Fruit fly (Drosophila melanogaster): Measurements from ENCODE around the gene Tmem43.

Gene Tmem43

dm6 chr3L:7954967-7955366 lies 40.0 kb upstream of the Tmem43 start (continued):
- no peak for TF ChIP-seq tna (GFP tag; IDR thresholded peaks at IDR 0.05; ENCODE audit: partially characterized antibody)
- 0 out of 2 replicates have a peak, but pooled peaks have one; percentile 9 for TF ChIP-seq CG11247 (GFP tag; IDR thresholded peaks at IDR 0.05)

DNA sequence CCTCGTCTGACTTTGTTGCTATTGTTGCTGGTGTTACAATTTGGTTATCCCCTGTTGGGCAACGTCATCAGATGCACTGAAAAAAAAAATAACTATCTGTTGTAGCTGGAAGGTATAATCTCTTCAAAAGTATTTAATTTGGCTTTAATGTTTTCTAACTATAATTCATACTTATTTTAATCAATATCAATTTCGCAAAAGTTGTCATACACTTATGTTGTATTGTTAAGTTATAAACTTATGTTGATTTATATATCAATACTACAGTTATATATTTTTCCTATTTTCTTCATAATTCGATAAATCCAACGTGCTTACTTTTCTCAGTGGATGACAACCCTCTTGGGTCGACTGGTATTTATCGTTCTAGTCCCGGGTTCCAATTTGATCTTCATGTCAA lies 38.8 kb upstream of the Tmem43 start:
- TF ChIP-seq CG14710 (tag; optimal IDR thresholded peaks at IDR 0.05) (peak; percentile 42), usp (GFP tag; optimal IDR thresholded peaks at IDR 0.05) (no peak), chif (GFP tag; optimal IDR thresholded peaks at IDR 0.05) (no peak), CG16815 (GFP tag; optimal IDR thresholded peaks at IDR 0.05) (no peak), amos (GFP tag; IDR thresholded peaks at IDR 0.05; ENCODE audit: partially characterized antibody) (no peak), run (tag; optimal IDR thresholded peaks at IDR 0.05) (no peak), CG30020 (tag; optimal IDR thresholded peaks at IDR 0.05) (no peak), tx (GFP tag; optimal IDR thresholded peaks at IDR 0.05) (no peak), Adf1 (GFP tag; IDR thresholded peaks at IDR 0.05) (no peak), Ptx1 (GFP tag; IDR thresholded peaks at IDR 0.05) (no peak), CG12155 (GFP tag; optimal IDR thresholded peaks at IDR 0.05) (no peak), CG4328 (GFP tag; optimal IDR thresholded peaks at IDR 0.05) (no peak), pb (GFP tag; optimal IDR thresholded peaks at IDR 0.05) (no peak), gem (tag; optimal IDR thresholded peaks at IDR 0.05) (peak; percentile 50), Ets65A (GFP tag) (no peak), gce (GFP tag; IDR thresholded peaks at IDR 0.05) (no peak), CG17385 (GFP tag; optimal IDR thresholded peaks at IDR 0.05) (no peak), Gug (GFP tag; IDR thresholded peaks at IDR 0.05) (no peak), phol (tag; optimal IDR thresholded peaks at IDR 0.05) (peak; percentile 32), dan (GFP tag; IDR thresholded peaks at IDR 0.05) (no peak), CG10565 (GFP tag; optimal IDR thresholded peaks at IDR 0.05) (no peak), Nf-YA (GFP tag; IDR thresholded peaks at IDR 0.05) (no peak), Atf3 (GFP tag; optimal IDR thresholded peaks at IDR 0.05) (no peak), bigmax (GFP tag; optimal IDR thresholded peaks at IDR 0.05) (no peak), CG1024 (GFP tag; IDR thresholded peaks at IDR 0.05) (no peak), lov (optimal IDR thresholded peaks at IDR 0.05) (no peak), lov (GFP tag; IDR thresholded peaks at IDR 0.05) (no peak), vvl (GFP tag; IDR thresholded peaks at IDR 0.05) (0 out of 2 replicates have a peak, but pooled peaks have one; percentile 28), Blimp-1 (GFP tag; optimal IDR thresholded peaks at IDR 0.05) (peak; percentile 5), HLH3B (GFP tag; IDR thresholded peaks at IDR 0.05) (no peak), odd (GFP tag; optimal IDR thresholded peaks at IDR 0.05) (no peak), CG9727 (GFP tag; optimal IDR thresholded peaks at IDR 0.05) (no peak), toy (GFP tag; IDR thresholded peaks at IDR 0.05) (no peak), YL-1 (GFP tag; optimal IDR thresholded peaks at IDR 0.05) (no peak), CkIIα-i1 (GFP tag; IDR thresholded peaks at IDR 0.05) (no peak), pzg (GFP tag; optimal IDR thresholded peaks at IDR 0.05) (no peak), CG8388 (GFP tag; optimal IDR thresholded peaks at IDR 0.05) (peak; percentile 23), CG6765 (GFP tag; optimal IDR thresholded peaks at IDR 0.05) (no peak), CG2678 (tag; optimal IDR thresholded peaks at IDR 0.05) (peak; percentile 10), Ets97D (GFP tag; optimal IDR thresholded peaks at IDR 0.05) (no peak), emc (GFP tag; optimal IDR thresholded peaks at IDR 0.05) (no peak), so (GFP tag; IDR thresholded peaks at IDR 0.05) (no peak), CG3407 (GFP tag; optimal IDR thresholded peaks at IDR 0.05) (no peak), CG7357 (GFP tag; IDR thresholded peaks at IDR 0.05) (no peak), CG17186 (GFP tag; optimal IDR thresholded peaks at IDR 0.05) (no peak), CG8290 (GFP tag; optimal IDR thresholded peaks at IDR 0.05) (no peak), CG8290 (tag; optimal IDR thresholded peaks at IDR 0.05) (no peak), CG18599 (GFP tag; optimal IDR thresholded peaks at IDR 0.05) (no peak), dmrt11E (tag; optimal IDR thresholded peaks at IDR 0.05) (peak; percentile 59)
